ENCODE assay signal across 8 worm cellular contexts in genomic region chrII:8927253-8927791, ce11.
TF ChIP-seq lines count a peak whose summit lies in the region.

Gene cct-2 (plus strand): TSS chrII:8927741.

TF ChIP-seq in whole organism, L1 larva, 84 proteins besides CTCF, POLR2A, EP300 and RAD21 (continues in another document):
- TF ChIP-seq lin-39 (tag; optimal IDR thresholded peaks at IDR 0.05; lab: Kevin White, UChicago), result no peak
- no peak for TF ChIP-seq nhr-237 (tag; optimal IDR thresholded peaks at IDR 0.05; lab: Kevin White, UChicago)
- TF ChIP-seq unc-86 (tag; optimal IDR thresholded peaks at IDR 0.05; lab: Kevin White, UChicago), result no peak
- no peak for TF ChIP-seq pag-3 (tag; optimal IDR thresholded peaks at IDR 0.05; lab: Kevin White, UChicago; ENCODE audit: borderline replicate concordance, insufficient read depth)
- TF ChIP-seq lin-13 (GFP tag; optimal IDR thresholded peaks at IDR 0.05; lab: Kevin White, UChicago), result no peak
- peak; percentile 59 for TF ChIP-seq nhr-71 (tag; optimal IDR thresholded peaks at IDR 0.05; lab: Kevin White, UChicago)
- peak; percentile 67 for TF ChIP-seq mep-1 (tag; optimal IDR thresholded peaks at IDR 0.05; lab: Kevin White, UChicago)
- peak; percentile 66 for TF ChIP-seq nhr-85 (tag; lab: Kevin White, UChicago)
- peak; percentile 48 to 60 for TF ChIP-seq lin-35 (GFP tag; optimal IDR thresholded peaks at IDR 0.05; lab: Kevin White, UChicago)
- peak; percentile 65 for TF ChIP-seq ceh-90 (tag; optimal IDR thresholded peaks at IDR 0.05; lab: Kevin White, UChicago)
- TF ChIP-seq nhr-90 (tag; optimal IDR thresholded peaks at IDR 0.05; lab: Kevin White, UChicago; ENCODE audit: poor library complexity), result peak; percentile 28

TF ChIP-seq in whole organism, L2 larva, 48 proteins besides CTCF, POLR2A, EP300 and RAD21 (continues in another document):
- peak; percentile 17 for TF ChIP-seq crh-2 (tag; optimal IDR thresholded peaks at IDR 0.05; lab: Kevin White, UChicago)
- TF ChIP-seq ztf-1 (GFP tag; conservative IDR thresholded peaks at IDR 0.05; lab: Robert Waterston, UW), result no peak
- no peak for TF ChIP-seq Y55F3AM.14 (GFP tag; optimal IDR thresholded peaks at IDR 0.05; lab: Kevin White, UChicago)
- TF ChIP-seq gmeb-1 (tag; optimal IDR thresholded peaks at IDR 0.05; lab: Kevin White, UChicago), result peak; percentile 5
- TF ChIP-seq fos-1 (tag; optimal IDR thresholded peaks at IDR 0.05; lab: Kevin White, UChicago), result peak; percentile 38
- peak; percentile 73 for TF ChIP-seq C34F6.9 (tag; optimal IDR thresholded peaks at IDR 0.05; lab: Kevin White, UChicago)
- no peak for TF ChIP-seq alr-1 (tag; optimal IDR thresholded peaks at IDR 0.05; lab: Kevin White, UChicago)
- no peak for TF ChIP-seq snpc-4 (tag; optimal IDR thresholded peaks at IDR 0.05; lab: Kevin White, UChicago)
- TF ChIP-seq sma-3 (GFP tag; optimal IDR thresholded peaks at IDR 0.05; lab: Kevin White, UChicago), result peak; percentile 30
- peak in 1 of 2 experiments; percentile 64 for TF ChIP-seq lsy-2 (tag; optimal IDR thresholded peaks at IDR 0.05; lab: Kevin White, UChicago)
- TF ChIP-seq ztf-4 (tag; optimal IDR thresholded peaks at IDR 0.05; lab: Kevin White, UChicago), result peak; percentile 15

TF ChIP-seq in whole organism, L3 larva, 47 proteins besides CTCF, POLR2A, EP300 and RAD21 (continues in another document):
- TF ChIP-seq nhr-76 (tag; optimal IDR thresholded peaks at IDR 0.05; lab: Kevin White, UChicago), result no peak
- TF ChIP-seq nhr-43 (tag; optimal IDR thresholded peaks at IDR 0.05; lab: Kevin White, UChicago; ENCODE audit: poor library complexity, severe bottlenecking), result peak; percentile 50
- peak; percentile 2 for TF ChIP-seq elt-2 (tag; optimal IDR thresholded peaks at IDR 0.05; lab: Kevin White, UChicago)
- TF ChIP-seq nhr-23 (tag; optimal IDR thresholded peaks at IDR 0.05; lab: Kevin White, UChicago), result peak; percentile 12
- TF ChIP-seq pha-4 (tag; optimal IDR thresholded peaks at IDR 0.05; lab: Kevin White, UChicago), result peak; percentile 72
- no peak for TF ChIP-seq nhr-237 (tag; optimal IDR thresholded peaks at IDR 0.05; lab: Kevin White, UChicago)
- TF ChIP-seq zag-1 (tag; optimal IDR thresholded peaks at IDR 0.05; lab: Kevin White, UChicago), result no peak
- peak; percentile 67 for TF ChIP-seq snpc-4 (tag; optimal IDR thresholded peaks at IDR 0.05; lab: Kevin White, UChicago)
- peak; percentile 56 for TF ChIP-seq nhr-25 (tag; optimal IDR thresholded peaks at IDR 0.05; lab: Kevin White, UChicago)
- peak; percentile 9 for TF ChIP-seq hmg-11 (tag; optimal IDR thresholded peaks at IDR 0.05; lab: Kevin White, UChicago)
- peak; percentile 40 for TF ChIP-seq lin-39 (tag; optimal IDR thresholded peaks at IDR 0.05; lab: Kevin White, UChicago)
- TF ChIP-seq lin-15B (tag; optimal IDR thresholded peaks at IDR 0.05; lab: Kevin White, UChicago), result peak; percentile 74

TF ChIP-seq in whole organism, L4 larva, 104 proteins besides CTCF, POLR2A, EP300 and RAD21 (continues in another document):
- no peak for TF ChIP-seq daf-8 (GFP tag; IDR thresholded peaks at IDR 0.05; lab: Robert Waterston, UW)
- TF ChIP-seq zip-2 (tag; optimal IDR thresholded peaks at IDR 0.05; lab: Kevin White, UChicago), result no peak
- peak; percentile 89 for TF ChIP-seq lin-38 (GFP tag; IDR thresholded peaks at IDR 0.05; lab: Robert Waterston, UW)
- no peak for TF ChIP-seq lin-39 (tag; optimal IDR thresholded peaks at IDR 0.05; lab: Kevin White, UChicago)
- no peak for TF ChIP-seq cey-2 (tag; optimal IDR thresholded peaks at IDR 0.05; lab: Kevin White, UChicago; ENCODE audit: borderline replicate concordance, insufficient read depth)
- TF ChIP-seq saeg-2 (GFP tag; IDR thresholded peaks at IDR 0.05; lab: Robert Waterston, UW), result no peak
- TF ChIP-seq aly-2 (tag; optimal IDR thresholded peaks at IDR 0.05; lab: Kevin White, UChicago), result no peak
- peak; percentile 89 for TF ChIP-seq mes-2 (tag; optimal IDR thresholded peaks at IDR 0.05; lab: Kevin White, UChicago; ENCODE audit: poor library complexity, severe bottlenecking)
- TF ChIP-seq lim-7 (GFP tag; IDR thresholded peaks at IDR 0.05; lab: Robert Waterston, UW), result no peak
- no peak for TF ChIP-seq zag-1 (tag; optimal IDR thresholded peaks at IDR 0.05; lab: Kevin White, UChicago)
- no peak for TF ChIP-seq F49E8.2 (tag; optimal IDR thresholded peaks at IDR 0.05; lab: Kevin White, UChicago; ENCODE audit: borderline replicate concordance)
- TF ChIP-seq ceh-82 (tag; optimal IDR thresholded peaks at IDR 0.05; lab: Kevin White, UChicago), result no peak

TF ChIP-seq in whole organism, early embryonic, 17 proteins besides CTCF, POLR2A, EP300 and RAD21 (continues in another document):
- no peak for TF ChIP-seq pes-1 (GFP tag; IDR thresholded peaks at IDR 0.05; lab: Robert Waterston, UW)
- TF ChIP-seq hmg-4 (GFP tag; optimal IDR thresholded peaks at IDR 0.05; lab: Kevin White, UChicago), result no peak
- TF ChIP-seq sea-1 (GFP tag; conservative IDR thresholded peaks at IDR 0.05; lab: Robert Waterston, UW), result no peak
- TF ChIP-seq tbx-37 (GFP tag; conservative IDR thresholded peaks at IDR 0.05; lab: Robert Waterston, UW), result no peak
- TF ChIP-seq tra-4 (tag; optimal IDR thresholded peaks at IDR 0.05; lab: Kevin White, UChicago), result no peak
- peak; percentile 52; the same call in 1 of the 2 replicates for TF ChIP-seq flt-1 (GFP tag; IDR thresholded peaks at IDR 0.05; lab: Robert Waterston, UW)
- TF ChIP-seq hnd-1 (tag; optimal IDR thresholded peaks at IDR 0.05; lab: Kevin White, UChicago), result no peak
- no peak for TF ChIP-seq F13C5.2 (tag; optimal IDR thresholded peaks at IDR 0.05; lab: Kevin White, UChicago)
- TF ChIP-seq ceh-13 (GFP tag; optimal IDR thresholded peaks at IDR 0.05; lab: Kevin White, UChicago), result no peak
- no peak for TF ChIP-seq ama-1 (optimal IDR thresholded peaks at IDR 0.05; lab: Kevin White, UChicago)
- no peak for TF ChIP-seq aly-1 (tag; optimal IDR thresholded peaks at IDR 0.05; lab: Kevin White, UChicago)
- no peak for TF ChIP-seq ceh-36 (tag; optimal IDR thresholded peaks at IDR 0.05; lab: Kevin White, UChicago)
- TF ChIP-seq B0310.2 (tag; optimal IDR thresholded peaks at IDR 0.05; lab: Kevin White, UChicago), result no peak

TF ChIP-seq in whole organism, late embryonic, 69 proteins besides CTCF, POLR2A, EP300 and RAD21 (continues in another document):
- TF ChIP-seq C08G9.2 (tag; optimal IDR thresholded peaks at IDR 0.05; lab: Kevin White, UChicago) (peak; percentile 70), ceh-2 (tag; optimal IDR thresholded peaks at IDR 0.05; lab: Kevin White, UChicago) (peak; percentile 46), npax-4 (tag; optimal IDR thresholded peaks at IDR 0.05; lab: Kevin White, UChicago) (no peak), hlh-13 (GFP tag; optimal IDR thresholded peaks at IDR 0.05; lab: Kevin White, UChicago) (no peak), ceh-30 (tag; optimal IDR thresholded peaks at IDR 0.05; lab: Kevin White, UChicago) (no peak), ttx-3 (tag; optimal IDR thresholded peaks at IDR 0.05; lab: Kevin White, UChicago) (no peak), unc-42 (tag; optimal IDR thresholded peaks at IDR 0.05; lab: Kevin White, UChicago) (peak; percentile 14), ceh-18 (tag; optimal IDR thresholded peaks at IDR 0.05; lab: Kevin White, UChicago) (peak; percentile 35), ceh-14 (tag; optimal IDR thresholded peaks at IDR 0.05; lab: Kevin White, UChicago) (no peak), rnt-1 (tag; optimal IDR thresholded peaks at IDR 0.05; lab: Kevin White, UChicago) (peak; percentile 38), F13H6.1 (tag; optimal IDR thresholded peaks at IDR 0.05; lab: Kevin White, UChicago) (no peak), sox-2 (GFP tag; IDR thresholded peaks at IDR 0.05; lab: Robert Waterston, UW) (no peak), che-1 (tag; optimal IDR thresholded peaks at IDR 0.05; lab: Kevin White, UChicago) (no peak), ama-1 (optimal IDR thresholded peaks at IDR 0.05; lab: Kevin White, UChicago) (no peak)

TF ChIP-seq in whole organism, mixed stage, embryonic, 35 proteins besides CTCF, POLR2A, EP300 and RAD21 (continues in another document):
- TF ChIP-seq ces-1 (GFP tag; optimal IDR thresholded peaks at IDR 0.05; lab: Kevin White, UChicago) (peak; percentile 41), lsy-2 (tag; optimal IDR thresholded peaks at IDR 0.05; lab: Kevin White, UChicago) (peak; percentile 30), sptf-1 (tag; optimal IDR thresholded peaks at IDR 0.05; lab: Kevin White, UChicago) (no peak), ztf-11 (tag; optimal IDR thresholded peaks at IDR 0.05; lab: Kevin White, UChicago) (no peak), mls-2 (tag; optimal IDR thresholded peaks at IDR 0.05; lab: Kevin White, UChicago) (no peak), nhr-28 (tag; optimal IDR thresholded peaks at IDR 0.05; lab: Kevin White, UChicago) (no peak), hlh-1 (tag; optimal IDR thresholded peaks at IDR 0.05; lab: Kevin White, UChicago) (no peak), ceh-43 (GFP tag; optimal IDR thresholded peaks at IDR 0.05; lab: Kevin White, UChicago) (no peak), snpc-4 (tag; optimal IDR thresholded peaks at IDR 0.05; lab: Kevin White, UChicago) (no peak), sem-2 (GFP tag; optimal IDR thresholded peaks at IDR 0.05; lab: Kevin White, UChicago) (no peak), pha-4 (tag; optimal IDR thresholded peaks at IDR 0.05; lab: Kevin White, UChicago) (peak; percentile 4), blmp-1 (tag; optimal IDR thresholded peaks at IDR 0.05; lab: Kevin White, UChicago) (no peak), nhr-2 (tag; optimal IDR thresholded peaks at IDR 0.05; lab: Kevin White, UChicago) (no peak), lin-32 (GFP tag; optimal IDR thresholded peaks at IDR 0.05; lab: Kevin White, UChicago) (no peak)

TF ChIP-seq in whole organism, young adult, 124 proteins besides CTCF, POLR2A, EP300 and RAD21 (continues in another document):
- TF ChIP-seq ceh-91 (GFP tag; IDR thresholded peaks at IDR 0.05; lab: Robert Waterston, UW) (no peak), pbrm-1 (GFP tag; IDR thresholded peaks at IDR 0.05; lab: Robert Waterston, UW) (no peak), aptf-3 (GFP tag; IDR thresholded peaks at IDR 0.05; lab: Robert Waterston, UW) (no peak), madf-3 (GFP tag; IDR thresholded peaks at IDR 0.05; lab: Robert Waterston, UW) (no peak), nhr-90 (tag; optimal IDR thresholded peaks at IDR 0.05; lab: Kevin White, UChicago) (no peak), mxl-1 (tag; optimal IDR thresholded peaks at IDR 0.05; lab: Kevin White, UChicago) (no peak), F37B4.10 (GFP tag; IDR thresholded peaks at IDR 0.05; lab: Robert Waterston, UW) (no peak), F23B12.7 (tag; optimal IDR thresholded peaks at IDR 0.05; lab: Kevin White, UChicago; ENCODE audit: insufficient read depth) (no peak), lir-1 (GFP tag; conservative IDR thresholded peaks at IDR 0.05; lab: Robert Waterston, UW) (no peak), somi-1 (GFP tag; optimal IDR thresholded peaks at IDR 0.05; lab: Kevin White, UChicago) (no peak), nhr-80 (tag; optimal IDR thresholded peaks at IDR 0.05; lab: Kevin White, UChicago) (peak; percentile 12), Y53G8AR.9 (GFP tag; conservative IDR thresholded peaks at IDR 0.05; lab: Robert Waterston, UW) (no peak), lin-35 (GFP tag; optimal IDR thresholded peaks at IDR 0.05; lab: Kevin White, UChicago) (no peak), athp-1 (tag; optimal IDR thresholded peaks at IDR 0.05; lab: Kevin White, UChicago) (no peak), mes-4 (tag; optimal IDR thresholded peaks at IDR 0.05; lab: Kevin White, UChicago) (no peak), die-1 (tag; optimal IDR thresholded peaks at IDR 0.05; lab: Kevin White, UChicago) (no peak), repo-1 (tag; optimal IDR thresholded peaks at IDR 0.05; lab: Kevin White, UChicago) (no peak)
